Worm (Caenorhabditis elegans): Measurements from ENCODE around the gene B0478.3.

ce11 chrIV:6925520-6925919 is 38.9 kb downstream of the B0478.3 start:
- TF ChIP-seq ref-1 (GFP tag; conservative IDR thresholded peaks at IDR 0.05) (no peak), med-1 (GFP tag; optimal IDR thresholded peaks at IDR 0.05; ENCODE audit: insufficient read depth) (no peak), cog-1 (tag; optimal IDR thresholded peaks at IDR 0.05) (no peak), T22C8.4 (GFP tag; IDR thresholded peaks at IDR 0.05) (no peak), klf-2 (GFP tag; conservative IDR thresholded peaks at IDR 0.05) (no peak), flt-1 (GFP tag; IDR thresholded peaks at IDR 0.05) (no peak), ztf-29 (GFP tag; IDR thresholded peaks at IDR 0.05) (no peak)

Measured in whole organism, midembryonic.